Fruit fly (Drosophila melanogaster) whole organism: ENCODE results near the gene Sap30.

ENCODE experiments used
- CG8478 ChIP-seq: fragments of >200 bp; optimal IDR thresholded peaks from 2 replicates; lab custom pipeline; 2018; ENCODE audit warnings: inconsistent platforms
- Dll ChIP-seq: fragments of >200 bp; optimal IDR thresholded peaks from 2 replicates; lab custom pipeline; 2017
- EcR ChIP-seq, 2 experiments: fragments of >200 bp; optimal IDR thresholded peaks; 2 replicates each; lab custom pipeline; 2017; ENCODE audit warnings: missing biosample characterization in 2 of 2, missing genetic modification characterization in 2 of 2, missing genetic modification reagents in 2 of 2
- pan ChIP-seq: fragments of >200 bp; optimal IDR thresholded peaks from 2 replicates; lab custom pipeline; 2017
- psq ChIP-seq: fragments of >200 bp; optimal IDR thresholded peaks from 2 replicates; lab custom pipeline; 2017
- usp ChIP-seq: fragments of >200 bp; optimal IDR thresholded peaks from 2 replicates; lab custom pipeline; 2017; ENCODE audit warnings: missing biosample characterization, missing genetic modification characterization, mixed read lengths

The Sap30 gene

DNA sequence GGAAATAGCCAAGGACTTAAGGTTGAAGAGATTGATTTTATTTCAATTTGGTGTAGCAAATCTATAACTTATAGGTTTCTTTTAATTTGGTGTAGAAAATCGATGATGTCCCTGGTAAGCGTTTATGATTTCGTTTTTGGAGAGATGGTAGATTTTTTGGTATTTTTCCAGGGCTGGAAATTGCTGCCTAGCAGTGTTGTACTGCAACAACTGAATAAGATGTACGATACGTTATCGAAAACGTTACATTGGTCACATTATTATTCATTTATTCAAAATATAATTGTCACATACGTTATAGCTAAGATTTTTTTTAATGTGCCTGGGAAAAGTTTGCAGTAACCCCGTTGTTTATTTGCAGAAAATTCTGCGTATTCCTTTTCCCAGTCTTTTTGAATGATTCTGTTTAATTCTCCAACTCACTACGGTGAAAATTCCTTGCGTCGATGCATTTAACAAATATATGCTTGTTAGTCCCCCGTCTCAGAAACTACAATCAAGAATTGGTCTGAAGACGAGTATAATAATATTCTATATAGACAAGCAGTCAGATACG lies at the start of gene Sap30, which contains the start of gene CG9609:
Gene Sap30, plus strand, starts transcription at position 424 of the 556 bp plus-strand sequence.
Gene CG9609, minus strand, starts transcription at position 149 of the 556 bp plus-strand sequence.
- TF ChIP-seq EcR (GFP tag; optimal IDR thresholded peaks at IDR 0.05; lab: Kevin White, UChicago) (no peak), psq (lab: Kevin White, UChicago) (no peak), usp (GFP tag; lab: Kevin White, UChicago) (no peak), Dll (lab: Kevin White, UChicago) (no peak), pan (lab: Kevin White, UChicago) (no peak), CG8478 (no peak)

DNA sequence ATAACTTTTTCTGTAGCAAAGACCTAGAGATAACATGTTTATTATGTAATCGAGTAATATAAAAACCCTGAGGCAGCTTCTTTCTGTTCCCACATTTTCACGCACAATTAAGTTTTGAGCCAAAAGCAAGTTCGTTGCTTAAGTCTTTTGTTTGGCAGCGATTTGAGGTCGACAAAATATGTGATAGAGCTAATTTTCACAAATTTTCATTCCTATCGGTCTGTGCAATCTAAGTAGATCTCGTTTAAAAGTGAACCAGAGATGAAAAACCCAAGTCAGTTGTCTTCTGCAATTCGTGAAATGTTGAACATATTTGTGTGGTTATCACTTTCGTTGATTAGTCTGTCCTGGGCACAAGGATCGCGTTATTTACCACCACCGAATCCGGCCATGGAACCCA lies 49.2 kb upstream of the Sap30 start, which contains the start of gene TwdlZ:
Gene TwdlZ, plus strand, starts transcription at position 301 of the 400 bp plus-strand sequence.
- TF ChIP-seq psq (lab: Kevin White, UChicago), result no peak
- no peak for TF ChIP-seq pan (lab: Kevin White, UChicago)
- no peak for TF ChIP-seq EcR (GFP tag; optimal IDR thresholded peaks at IDR 0.05; lab: Kevin White, UChicago)
- TF ChIP-seq Dll (lab: Kevin White, UChicago), result no peak
- TF ChIP-seq CG8478, result no peak
- no peak for TF ChIP-seq usp (GFP tag; lab: Kevin White, UChicago)

dm6 chrX:16740606-16741005 lies 46.5 kb upstream of the Sap30 start, which contains the start of gene CG32568:
CG32568 (plus strand) TSS chrX:16740906.
- TF ChIP-seq pan (lab: Kevin White, UChicago) (no peak), Dll (lab: Kevin White, UChicago) (no peak), CG8478 (no peak), EcR (GFP tag; optimal IDR thresholded peaks at IDR 0.05; lab: Kevin White, UChicago) (no peak), psq (lab: Kevin White, UChicago) (no peak), usp (GFP tag; lab: Kevin White, UChicago) (no peak)

DNA sequence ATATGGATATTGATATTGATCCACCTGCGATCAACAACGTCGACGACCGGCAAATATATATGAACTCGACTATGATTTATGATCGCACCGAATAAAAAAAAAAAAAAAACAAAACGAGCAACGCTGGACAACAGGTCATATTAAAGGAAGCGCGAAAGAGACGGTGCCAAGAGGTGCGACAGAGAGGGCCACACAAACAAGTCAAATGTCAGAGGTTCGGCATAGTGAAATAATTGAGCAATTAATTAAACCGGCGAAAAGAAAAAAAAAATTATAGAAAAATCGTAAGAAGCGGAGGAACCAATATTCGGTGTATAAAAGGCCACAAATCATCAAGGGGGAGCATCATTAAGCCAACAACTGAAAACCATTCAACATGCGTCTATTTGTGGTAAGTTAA lies 44.5 kb upstream of the Sap30 start, which contains the start of gene Twdlalpha:
Gene Twdlalpha, plus strand, starts transcription at position 301 of the 400 bp plus-strand sequence.
- TF ChIP-seq EcR (GFP tag; optimal IDR thresholded peaks at IDR 0.05; lab: Kevin White, UChicago), result no peak
- no peak for TF ChIP-seq pan (lab: Kevin White, UChicago)
- TF ChIP-seq Dll (lab: Kevin White, UChicago), result no peak
- TF ChIP-seq CG8478, result no peak
- TF ChIP-seq usp (GFP tag; lab: Kevin White, UChicago), result no peak

dm6 chrX:16744345-16744744 lies 42.7 kb upstream of the Sap30 start:
- TF ChIP-seq Dll (lab: Kevin White, UChicago), result no peak
- no peak for TF ChIP-seq pan (lab: Kevin White, UChicago)
- no peak for TF ChIP-seq EcR (GFP tag; optimal IDR thresholded peaks at IDR 0.05; lab: Kevin White, UChicago)
- TF ChIP-seq CG8478, result no peak
- TF ChIP-seq usp (GFP tag; lab: Kevin White, UChicago), result no peak
- no peak for TF ChIP-seq psq (lab: Kevin White, UChicago)

DNA sequence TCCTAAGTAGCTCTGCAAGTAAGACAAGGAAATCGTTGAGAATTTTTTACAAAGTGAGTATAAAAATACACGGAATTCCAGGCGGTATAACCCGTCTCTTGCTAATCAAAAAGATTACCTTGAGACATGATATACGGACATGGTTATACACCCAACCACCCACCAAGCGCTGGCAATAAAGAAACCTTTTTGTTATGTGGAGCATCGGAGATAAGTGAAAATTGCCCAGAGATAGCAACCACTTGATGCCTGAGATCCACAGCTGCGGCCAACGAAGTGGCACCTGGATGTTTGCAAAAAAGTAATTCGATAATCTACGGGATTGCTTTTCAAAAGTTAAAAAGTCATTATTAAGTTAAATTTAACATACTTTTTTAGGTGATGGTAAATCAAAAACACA lies 41.1 kb upstream of the Sap30 start:
- TF ChIP-seq psq (lab: Kevin White, UChicago) (no peak), pan (lab: Kevin White, UChicago) (no peak), usp (GFP tag; lab: Kevin White, UChicago) (no peak), EcR (GFP tag; optimal IDR thresholded peaks at IDR 0.05; lab: Kevin White, UChicago) (no peak), Dll (lab: Kevin White, UChicago) (no peak), CG8478 (no peak)

dm6 chrX:16746824-16747223 lies 40.3 kb upstream of the Sap30 start:
- no peak for TF ChIP-seq EcR (GFP tag; optimal IDR thresholded peaks at IDR 0.05; lab: Kevin White, UChicago)

DNA sequence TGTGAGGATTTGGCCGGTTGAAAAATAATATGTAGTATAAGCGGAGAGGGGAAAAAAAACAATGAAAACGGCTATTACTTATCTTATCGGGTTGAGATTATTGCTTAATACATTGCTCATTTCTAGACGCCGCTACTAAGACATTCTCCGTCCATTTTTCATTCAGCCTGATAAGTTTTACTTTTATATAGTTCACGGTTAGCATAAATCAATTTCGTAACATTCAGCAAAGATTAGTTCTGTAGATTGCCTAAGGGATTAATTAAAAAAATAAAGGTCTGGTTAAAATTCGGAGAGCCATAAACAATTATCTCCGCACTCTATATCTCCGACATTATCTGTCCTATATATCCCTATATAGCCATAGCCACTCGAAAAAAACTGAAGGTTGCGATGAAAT lies 39.6 kb upstream of the Sap30 start:
- TF ChIP-seq Dll (lab: Kevin White, UChicago) (no peak), CG8478 (no peak), pan (lab: Kevin White, UChicago) (no peak), usp (GFP tag; lab: Kevin White, UChicago) (no peak), psq (lab: Kevin White, UChicago) (no peak), EcR (GFP tag; optimal IDR thresholded peaks at IDR 0.05; lab: Kevin White, UChicago) (no peak)

DNA sequence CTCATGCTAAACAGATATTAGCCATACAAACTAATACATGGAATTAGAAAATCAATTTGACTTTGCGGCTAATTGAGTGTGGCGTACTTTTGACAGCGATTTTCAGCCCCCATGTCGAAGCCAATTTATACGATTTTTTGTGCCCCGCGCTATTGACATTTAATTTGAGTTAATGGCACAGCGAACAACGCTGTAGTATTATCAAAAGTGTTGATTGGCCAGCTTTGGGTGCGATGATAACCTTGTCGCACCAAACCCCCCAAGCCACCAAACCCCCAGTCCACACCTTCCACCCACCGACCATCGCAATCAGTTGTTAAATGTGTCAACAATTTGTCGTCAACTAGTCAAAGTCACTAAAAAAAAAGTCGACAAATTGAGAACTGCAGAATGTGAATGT lies 37.8 kb upstream of the Sap30 start:
- TF ChIP-seq EcR (GFP tag; optimal IDR thresholded peaks at IDR 0.05; lab: Kevin White, UChicago), result no peak
- no peak for TF ChIP-seq pan (lab: Kevin White, UChicago)
- TF ChIP-seq Dll (lab: Kevin White, UChicago), result no peak
- TF ChIP-seq CG8478, result no peak
- no peak for TF ChIP-seq usp (GFP tag; lab: Kevin White, UChicago)
- no peak for TF ChIP-seq psq (lab: Kevin White, UChicago)

dm6 chrX:16750712-16751578 lies 36.1 kb upstream of the Sap30 start:
- TF ChIP-seq Dll (lab: Kevin White, UChicago) (no peak), CG8478 (no peak), EcR (GFP tag; optimal IDR thresholded peaks at IDR 0.05; lab: Kevin White, UChicago) (no peak), psq (lab: Kevin White, UChicago) (no peak), pan (lab: Kevin White, UChicago) (no peak), usp (GFP tag; lab: Kevin White, UChicago) (no peak)

dm6 chrX:16751579-16752156 lies 35.4 kb upstream of the Sap30 start, which contains the start of gene goe:
goe (minus strand) TSS chrX:16751910.
- TF ChIP-seq Dll (lab: Kevin White, UChicago) (no peak), CG8478 (no peak), pan (lab: Kevin White, UChicago) (no peak), psq (lab: Kevin White, UChicago) (no peak), usp (GFP tag; lab: Kevin White, UChicago) (no peak), EcR (GFP tag; optimal IDR thresholded peaks at IDR 0.05; lab: Kevin White, UChicago) (no peak)
